Fruit fly (Drosophila melanogaster) whole organism, embryonic: ENCODE measurements around the gene CG32706.

Experiments used
- ATbp ChIP-seq: fragments of 200-800 bp; sonication (Bioruptor generic); optimal IDR thresholded peaks from 2 replicates; lab custom pipeline; 2017; ENCODE audit warnings: missing biosample characterization, mild to moderate bottlenecking, missing genetic modification characterization, missing genetic modification reagents
- Atf3 ChIP-seq: fragments of 200-800 bp; sonication (Bioruptor generic); optimal IDR thresholded peaks from 3 replicates; lab custom pipeline; 2016; ENCODE audit warnings: missing biosample characterization, missing genetic modification characterization
- CG10462 ChIP-seq: fragments of 200-800 bp; sonication (Bioruptor generic); optimal IDR thresholded peaks from 2 replicates; lab custom pipeline; 2016; ENCODE audit warnings: missing biosample characterization, missing genetic modification characterization
- CG10959 ChIP-seq: fragments of 200-800 bp; sonication (Bioruptor generic); IDR thresholded peaks from 2 replicates; pipeline ENCODE4 v1.3.6; 2022; ENCODE audit warnings: missing biosample characterization, missing genetic modification characterization
- CG13624 ChIP-seq: fragments of 200-800 bp; sonication (Bioruptor generic); optimal IDR thresholded peaks from 2 replicates; lab custom pipeline; 2016; ENCODE audit warnings: missing biosample characterization, missing genetic modification characterization
- CG14441 ChIP-seq: fragments of 200-800 bp; sonication (Bioruptor generic); IDR thresholded peaks from 2 replicates; pipeline ENCODE4 v1.3.6; 2022; ENCODE audit warnings: missing biosample characterization, missing genetic modification characterization
- CG15073 ChIP-seq: fragments of 200-800 bp; sonication (Bioruptor generic); optimal IDR thresholded peaks from 2 replicates; lab custom pipeline; 2016; ENCODE audit warnings: missing biosample characterization, missing genetic modification characterization
- CG15269 ChIP-seq: fragments of 200-800 bp; sonication (Bioruptor generic); optimal IDR thresholded peaks from 2 replicates; lab custom pipeline; 2018; ENCODE audit warnings: missing biosample characterization, mild to moderate bottlenecking, missing genetic modification characterization, moderate library complexity
- CG17361 ChIP-seq: fragments of 200-800 bp; sonication (Bioruptor generic); IDR thresholded peaks from 3 replicates; pipeline ENCODE4 v1.3.6; 2022; ENCODE audit warnings: missing biosample characterization, missing genetic modification characterization
- CG17385 ChIP-seq: fragments of 200-800 bp; sonication (Bioruptor generic); optimal IDR thresholded peaks from 3 replicates; lab custom pipeline; 2018; ENCODE audit warnings: missing biosample characterization, mild to moderate bottlenecking, missing genetic modification characterization
- CG17912 ChIP-seq: fragments of 200-800 bp; sonication (Bioruptor generic); optimal IDR thresholded peaks from 2 replicates; lab custom pipeline; 2018; ENCODE audit warnings: missing biosample characterization, mild to moderate bottlenecking, missing genetic modification characterization
- CG2678 ChIP-seq: fragments of 200-800 bp; sonication (Bioruptor generic); optimal IDR thresholded peaks from 3 replicates; lab custom pipeline; 2019; ENCODE audit warnings: missing biosample characterization, mild to moderate bottlenecking, missing genetic modification characterization, moderate library complexity
- CG2889 ChIP-seq: fragments of 200-800 bp; sonication (Bioruptor generic); IDR thresholded peaks from 3 replicates; pipeline ENCODE4 v1.3.6; 2022; ENCODE audit warnings: missing biosample characterization, missing genetic modification characterization
- CG3065 ChIP-seq: fragments of 200-800 bp; sonication (Bioruptor generic); optimal IDR thresholded peaks from 2 replicates; lab custom pipeline; 2016; ENCODE audit warnings: missing biosample characterization, missing genetic modification characterization
- CG4360 ChIP-seq: fragments of 200-800 bp; sonication (Bioruptor generic); IDR thresholded peaks from 2 replicates; pipeline ENCODE4 v1.3.6; 2022; ENCODE audit warnings: missing biosample characterization, missing genetic modification characterization
- CG6175 ChIP-seq: fragments of 200-800 bp; sonication (Bioruptor generic); IDR thresholded peaks from 3 replicates; pipeline ENCODE4 v1.3.6; 2022; ENCODE audit warnings: missing biosample characterization, missing genetic modification characterization
- CG6654 ChIP-seq: fragments of 200-800 bp; sonication (Bioruptor generic); optimal IDR thresholded peaks from 2 replicates; lab custom pipeline; 2017; ENCODE audit warnings: missing biosample characterization, mild to moderate bottlenecking, missing genetic modification characterization
- CG7556 ChIP-seq: fragments of 200-800 bp; sonication (Bioruptor generic); optimal IDR thresholded peaks from 2 replicates; lab custom pipeline; 2017; ENCODE audit warnings: missing biosample characterization, mild to moderate bottlenecking, missing genetic modification characterization
- CG8290 ChIP-seq, 3 experiments: fragments of 200-800 bp; sonication (Bioruptor generic); optimal IDR thresholded peaks; 2 replicates each; lab custom pipeline; 2016 to 2019; ENCODE audit warnings: missing biosample characterization in 3 of 3, missing genetic modification characterization in 3 of 3, mild to moderate bottlenecking in 2 of 3, moderate library complexity in 1 of 3
- HLHmδ ChIP-seq: fragments of 200-800 bp; sonication (Bioruptor generic); optimal IDR thresholded peaks from 2 replicates; lab custom pipeline; 2018; ENCODE audit warnings: missing biosample characterization, mild to moderate bottlenecking, missing genetic modification characterization, moderate library complexity
- Hr3 ChIP-seq: fragments of 200-800 bp; sonication (Bioruptor generic); optimal IDR thresholded peaks from 3 replicates; lab custom pipeline; 2016; ENCODE audit warnings: missing biosample characterization, missing genetic modification characterization
- Hr39 ChIP-seq: fragments of >200 bp; optimal IDR thresholded peaks from 2 replicates; lab custom pipeline; 2017
- Hr51 ChIP-seq, 2 experiments: fragments of 200-800 bp; sonication (Bioruptor generic); optimal IDR thresholded peaks; 2 replicates in 1 of 2; 3 replicates in 1 of 2; lab custom pipeline; 2016 to 2018; ENCODE audit warnings: missing biosample characterization in 2 of 2, missing genetic modification characterization in 2 of 2, mild to moderate bottlenecking in 1 of 2, moderate library complexity in 1 of 2
- Max ChIP-seq: fragments of 200-800 bp; sonication (Bioruptor generic); optimal IDR thresholded peaks from 2 replicates; lab custom pipeline; 2016; ENCODE audit warnings: missing biosample characterization, mild to moderate bottlenecking, missing genetic modification characterization
- NC2β ChIP-seq: fragments of 200-800 bp; sonication (Bioruptor generic); optimal IDR thresholded peaks from 2 replicates; lab custom pipeline; 2016; ENCODE audit warnings: missing biosample characterization, missing genetic modification characterization
- Ptx1 ChIP-seq: fragments of 200-800 bp; sonication (Bioruptor generic); IDR thresholded peaks from 2 replicates; pipeline ENCODE4 v1.3.6; 2022; ENCODE audit warnings: missing biosample characterization, missing genetic modification characterization
- Sox100B ChIP-seq: fragments of 200-800 bp; sonication (Bioruptor generic); optimal IDR thresholded peaks from 3 replicates; lab custom pipeline; 2018; ENCODE audit warnings: missing biosample characterization, mild to moderate bottlenecking, missing genetic modification characterization
- Spps ChIP-seq: fragments of 200-800 bp; sonication (Bioruptor generic); optimal IDR thresholded peaks from 2 replicates; lab custom pipeline; 2018; ENCODE audit warnings: missing biosample characterization, mild to moderate bottlenecking, missing genetic modification characterization
- ac ChIP-seq: fragments of 200-800 bp; sonication (Bioruptor generic); optimal IDR thresholded peaks from 3 replicates; lab custom pipeline; 2017; ENCODE audit warnings: missing biosample characterization, mild to moderate bottlenecking, missing genetic modification characterization
- al ChIP-seq: fragments of 200-800 bp; sonication (Bioruptor generic); IDR thresholded peaks from 2 replicates; pipeline ENCODE4 v1.3.6; 2022; ENCODE audit warnings: missing biosample characterization, missing genetic modification characterization
- amos ChIP-seq: fragments of 200-800 bp; sonication (Bioruptor generic); IDR thresholded peaks from 2 replicates; pipeline ENCODE4 v1.3.6; 2022; ENCODE audit warnings: missing biosample characterization, missing genetic modification characterization; ENCODE audit not compliant: partially characterized antibody
- ap ChIP-seq: fragments of 200-800 bp; sonication (Bioruptor generic); IDR thresholded peaks from 2 replicates; pipeline ENCODE4 v1.3.6; 2022; ENCODE audit warnings: missing biosample characterization, missing genetic modification characterization
- ase ChIP-seq: fragments of 200-800 bp; sonication (Bioruptor generic); IDR thresholded peaks from 3 replicates; pipeline ENCODE4 v1.3.6; 2022; ENCODE audit warnings: missing biosample characterization, missing genetic modification characterization
- cato ChIP-seq: fragments of 200-800 bp; sonication (Bioruptor generic); optimal IDR thresholded peaks from 2 replicates; lab custom pipeline; 2016; ENCODE audit warnings: missing biosample characterization, missing genetic modification characterization, borderline replicate concordance
- chif ChIP-seq, 2 experiments: fragments of 200-800 bp; sonication (Bioruptor generic); optimal IDR thresholded peaks; 3 replicates each; lab custom pipeline; 2016; ENCODE audit warnings: missing biosample characterization in 2 of 2, missing genetic modification characterization in 2 of 2
- chm ChIP-seq: fragments of 200-800 bp; sonication (Bioruptor generic); IDR thresholded peaks from 2 replicates; pipeline ENCODE4 v1.3.6; 2022; ENCODE audit warnings: missing biosample characterization, missing genetic modification characterization
- crc ChIP-seq: fragments of 200-800 bp; sonication (Bioruptor generic); optimal IDR thresholded peaks from 2 replicates; lab custom pipeline; 2016; ENCODE audit warnings: missing biosample characterization, missing genetic modification characterization
- fd102C ChIP-seq: fragments of 200-800 bp; sonication (Bioruptor generic); optimal IDR thresholded peaks from 2 replicates; lab custom pipeline; 2018; ENCODE audit warnings: missing biosample characterization, mild to moderate bottlenecking, missing genetic modification characterization, moderate library complexity
- fd3F ChIP-seq: fragments of 200-800 bp; sonication (Bioruptor generic); optimal IDR thresholded peaks from 2 replicates; lab custom pipeline; 2018; ENCODE audit warnings: missing biosample characterization, mild to moderate bottlenecking, missing genetic modification characterization, moderate library complexity
- grau ChIP-seq: fragments of 200-800 bp; optimal IDR thresholded peaks from 3 replicates; lab custom pipeline; 2019; ENCODE audit warnings: missing biosample characterization, mild to moderate bottlenecking, missing genetic modification characterization, moderate library complexity
- hkb ChIP-seq, 2 experiments: fragments of 200-800 bp in 1 of 2; fragments of >200 bp in 1 of 2; sonication (Bioruptor generic) in 1 of 2; IDR thresholded peaks in 1 of 2; optimal IDR thresholded peaks in 1 of 2; 2 replicates each; pipeline versions ENCODE4 v1.3.6 to Lab custom; 2017 to 2022; ENCODE audit warnings: missing biosample characterization in 1 of 2, missing genetic modification characterization in 1 of 2
- kni ChIP-seq: fragments of 200-800 bp; sonication (Bioruptor generic); optimal IDR thresholded peaks from 3 replicates; lab custom pipeline; 2017; ENCODE audit warnings: mild to moderate bottlenecking, missing biosample characterization, missing genetic modification reagents, missing genetic modification characterization
- mirr ChIP-seq: fragments of 200-800 bp; sonication (Bioruptor generic); optimal IDR thresholded peaks from 3 replicates; lab custom pipeline; 2018; ENCODE audit warnings: missing biosample characterization, mild to moderate bottlenecking, missing genetic modification characterization
- mld ChIP-seq: fragments of 200-800 bp; sonication (Bioruptor generic); IDR thresholded peaks from 3 replicates; pipeline ENCODE4 v1.3.6; 2022; ENCODE audit warnings: missing biosample characterization, missing genetic modification characterization; ENCODE audit not compliant: partially characterized antibody
- nmo ChIP-seq: fragments of 200-800 bp; sonication (Bioruptor generic); optimal IDR thresholded peaks from 2 replicates; lab custom pipeline; 2018; ENCODE audit warnings: missing biosample characterization, mild to moderate bottlenecking, missing genetic modification characterization, moderate library complexity
- sim ChIP-seq: fragments of 200-800 bp; sonication (Bioruptor generic); IDR thresholded peaks from 2 replicates; pipeline ENCODE4 v1.3.6; 2022; ENCODE audit warnings: missing biosample characterization, missing genetic modification characterization
- ttk ChIP-seq: fragments of 200-800 bp; sonication (Bioruptor generic); IDR thresholded peaks from 2 replicates; pipeline ENCODE4 v2.1.2; 2022; ENCODE audit warnings: missing biosample characterization, missing genetic modification characterization
- twi ChIP-seq: fragments of 200-800 bp; optimal IDR thresholded peaks from 2 replicates; lab custom pipeline; 2019; ENCODE audit warnings: missing biosample characterization, mild to moderate bottlenecking, missing genetic modification characterization, moderate library complexity
- vvl ChIP-seq: fragments of 200-800 bp; sonication (Bioruptor generic); IDR thresholded peaks from 2 replicates; pipeline ENCODE4 v1.3.6; 2022; ENCODE audit warnings: missing biosample characterization, missing genetic modification characterization

Gene CG32706

DNA sequence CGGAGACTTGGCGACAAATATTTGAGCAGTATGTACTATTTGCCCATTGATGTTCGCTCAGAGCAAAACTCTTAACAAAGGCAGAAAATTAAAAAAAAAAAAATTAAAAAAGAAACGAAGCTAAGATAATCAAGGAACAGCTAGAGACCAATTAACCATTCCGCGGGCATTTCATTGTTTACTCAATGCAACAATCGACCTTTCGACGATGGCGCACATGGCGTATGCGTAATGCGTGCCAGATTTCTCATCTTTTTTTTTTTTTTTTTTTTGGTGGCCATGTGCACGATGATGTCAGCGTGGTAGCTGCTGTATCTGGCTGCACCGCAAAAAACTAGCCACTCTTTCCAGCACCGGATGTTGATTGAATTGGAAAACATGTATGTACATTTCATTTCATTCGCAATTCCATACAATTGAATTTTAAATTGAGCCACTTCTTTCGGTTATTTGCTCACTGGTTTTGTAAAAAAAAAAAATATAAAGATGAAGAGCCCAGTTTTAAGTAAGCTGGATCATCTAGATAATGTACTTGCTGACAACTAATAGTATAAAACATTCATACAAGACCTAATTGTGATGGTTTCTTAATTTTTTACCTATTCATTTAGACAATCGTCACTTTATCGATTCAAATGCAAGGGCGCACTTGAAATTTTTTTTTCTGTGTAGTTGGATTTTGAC, 11.1 kb upstream of the CG32706 start (continued):
- TF ChIP-seq CG17361 (GFP tag; lab: Robert Waterston, UW) (peak; percentile 50; the same call in 1 of the 3 replicates), ac (GFP tag; lab: Kevin White, UChicago) (no peak), chm (GFP tag; lab: Robert Waterston, UW) (no peak), Ptx1 (GFP tag; lab: Robert Waterston, UW) (0 out of 2 replicates have a peak, but pooled peaks have one; percentile 11), CG10959 (no peak), Spps (tag; lab: Kevin White, UChicago) (no peak), CG15269 (tag; lab: Kevin White, UChicago) (peak; percentile 5), NC2β (GFP tag; lab: Kevin White, UChicago) (no peak), fd3F (GFP tag; lab: Kevin White, UChicago) (no peak), ase (GFP tag; lab: Robert Waterston, UW) (no peak), Hr51 (GFP tag; optimal IDR thresholded peaks at IDR 0.05; lab: Kevin White, UChicago) (peak in 1 of 2 experiments; percentile 29), ttk (no peak), grau (no peak), CG15073 (no peak), CG3065 (GFP tag; lab: Kevin White, UChicago) (no peak), CG17912 (GFP tag; lab: Kevin White, UChicago) (no peak), mld (GFP tag; lab: Robert Waterston, UW) (no peak), crc (GFP tag; lab: Kevin White, UChicago) (no peak), vvl (GFP tag; lab: Robert Waterston, UW) (0 out of 2 replicates have a peak, but pooled peaks have one; percentile 10), CG6654 (no peak), twi (no peak), Hr39 (no peak), Hr3 (GFP tag; lab: Kevin White, UChicago) (peak; percentile 9), CG4360 (GFP tag; lab: Robert Waterston, UW) (no peak), sim (GFP tag; lab: Robert Waterston, UW) (no peak), nmo (GFP tag; lab: Kevin White, UChicago) (peak; percentile 47), CG14441 (GFP tag; lab: Robert Waterston, UW) (no peak), Sox100B (GFP tag; lab: Kevin White, UChicago) (peak; percentile 57), CG7556 (GFP tag; lab: Kevin White, UChicago) (peak; percentile 18), CG2889 (GFP tag; lab: Robert Waterston, UW) (no peak), CG13624 (GFP tag; lab: Kevin White, UChicago) (no peak), Atf3 (GFP tag; lab: Kevin White, UChicago) (peak; percentile 51), CG2678 (tag; lab: Kevin White, UChicago) (peak; percentile 35), HLHmδ (GFP tag; lab: Kevin White, UChicago) (no peak), ap (GFP tag; lab: Robert Waterston, UW) (no peak), CG8290 (GFP tag; optimal IDR thresholded peaks at IDR 0.05; lab: Kevin White, UChicago) (no peak), CG8290 (tag; optimal IDR thresholded peaks at IDR 0.05; lab: Kevin White, UChicago) (no peak), cato (GFP tag; lab: Kevin White, UChicago) (no peak), CG6175 (no peak), al (GFP tag; lab: Robert Waterston, UW) (no peak), amos (no peak), kni (GFP tag; lab: Kevin White, UChicago) (no peak), hkb (optimal IDR thresholded peaks at IDR 0.05; lab: Kevin White, UChicago) (no peak), hkb (GFP tag; IDR thresholded peaks at IDR 0.05; lab: Robert Waterston, UW) (peak; percentile 36; the same call in 1 of the 2 replicates), CG10462 (no peak), CG17385 (peak; percentile 30), mirr (GFP tag; lab: Kevin White, UChicago) (no peak), fd102C (GFP tag; lab: Kevin White, UChicago) (no peak), Max (GFP tag; lab: Kevin White, UChicago) (no peak), ATbp (no peak), chif (GFP tag; optimal IDR thresholded peaks at IDR 0.05; lab: Kevin White, UChicago) (peak in 1 of 2 experiments; percentile 16)
